Fruit fly (Drosophila melanogaster): ENCODE results near the gene CG33654.

Gene CG33654

DNA sequence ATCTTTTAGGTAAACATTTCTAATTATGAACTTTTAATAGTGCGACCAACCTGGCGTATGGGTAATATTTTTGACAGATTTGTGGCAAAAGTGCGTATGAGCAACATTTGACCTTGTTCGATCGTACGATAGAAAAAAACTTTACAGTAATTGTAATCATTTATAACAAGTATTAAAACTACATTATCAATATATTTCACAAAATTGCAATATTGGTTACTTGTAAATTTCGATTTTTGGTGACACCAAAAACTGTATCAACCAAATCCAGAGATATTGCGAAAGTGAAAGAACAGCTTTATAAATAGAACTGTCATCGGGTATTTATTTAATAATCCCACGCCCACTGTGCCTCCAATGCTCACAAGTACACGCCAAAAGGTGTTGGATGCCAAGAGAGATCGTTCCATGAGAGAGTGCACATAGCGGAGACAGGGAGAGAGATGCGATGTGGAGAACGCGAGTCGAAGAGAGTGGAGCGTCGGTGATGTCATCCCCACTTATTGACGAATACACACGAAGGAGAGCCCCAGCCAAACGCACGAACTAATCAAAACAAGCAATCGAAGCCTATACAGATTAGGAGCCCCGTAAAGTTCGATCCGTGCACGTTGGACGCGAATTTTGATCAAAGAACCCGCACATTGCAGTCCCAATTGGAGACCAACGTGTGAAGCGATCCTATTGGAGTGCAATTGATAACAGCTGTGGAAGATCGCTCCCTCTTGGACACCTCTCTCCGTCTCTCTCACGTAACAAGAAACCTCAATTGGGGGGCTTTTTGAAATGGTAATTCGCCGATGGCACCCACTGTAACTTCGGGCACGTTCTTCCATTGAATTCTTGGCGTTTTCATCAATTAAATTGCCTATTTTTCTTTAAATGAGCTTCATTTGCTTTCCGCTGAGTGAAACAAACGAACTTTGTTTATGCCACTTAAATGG lies 49.6 kb downstream of the CG33654 start:
- TF ChIP-seq lola (GFP tag; optimal IDR thresholded peaks at IDR 0.05) (no peak), tai (GFP tag; optimal IDR thresholded peaks at IDR 0.05) (peak; percentile 92), CrebA (GFP tag; optimal IDR thresholded peaks at IDR 0.05; ENCODE audit: borderline replicate concordance) (peak; percentile 74), CG32264 (GFP tag; optimal IDR thresholded peaks at IDR 0.05) (peak; percentile 82), foxo (GFP tag; optimal IDR thresholded peaks at IDR 0.05) (peak; percentile 76 to 98), ey (GFP tag; optimal IDR thresholded peaks at IDR 0.05) (peak; percentile 96), Rel (GFP tag; optimal IDR thresholded peaks at IDR 0.05) (peak; percentile 69), Rel (tag; optimal IDR thresholded peaks at IDR 0.05) (peak; percentile 74), br (GFP tag; optimal IDR thresholded peaks at IDR 0.05) (peak; percentile 97), psq (GFP tag; optimal IDR thresholded peaks at IDR 0.05) (peak; percentile 95), sv (GFP tag; optimal IDR thresholded peaks at IDR 0.05) (peak; percentile 79), h (GFP tag; optimal IDR thresholded peaks at IDR 0.05) (peak; percentile 95), fru (GFP tag; optimal IDR thresholded peaks at IDR 0.05) (peak; percentile 98), Sp1 (GFP tag; optimal IDR thresholded peaks at IDR 0.05) (peak; percentile 98), N (GFP tag; optimal IDR thresholded peaks at IDR 0.05) (no peak), Dfd (GFP tag; optimal IDR thresholded peaks at IDR 0.05) (no peak), CG9705 (GFP tag; optimal IDR thresholded peaks at IDR 0.05) (peak; percentile 94), Dif (GFP tag; optimal IDR thresholded peaks at IDR 0.05; ENCODE audit: partially characterized antibody) (peak; percentile 98), Jra (GFP tag; optimal IDR thresholded peaks at IDR 0.05) (peak; percentile 96), sage (GFP tag; optimal IDR thresholded peaks at IDR 0.05) (peak; percentile 47), usp (GFP tag; optimal IDR thresholded peaks at IDR 0.05) (peak; percentile 18), rgr (GFP tag; optimal IDR thresholded peaks at IDR 0.05) (peak; percentile 95), Hnf4 (GFP tag; optimal IDR thresholded peaks at IDR 0.05) (peak; percentile 85), Abd-B (GFP tag; optimal IDR thresholded peaks at IDR 0.05) (no peak), OdsH (GFP tag; optimal IDR thresholded peaks at IDR 0.05) (peak; percentile 97), jim (GFP tag; optimal IDR thresholded peaks at IDR 0.05) (no peak), GATAd (GFP tag; optimal IDR thresholded peaks at IDR 0.05) (peak; percentile 54), brk (GFP tag; optimal IDR thresholded peaks at IDR 0.05) (peak; percentile 74), woc (GFP tag; optimal IDR thresholded peaks at IDR 0.05) (peak; percentile 97), HLH106 (tag; optimal IDR thresholded peaks at IDR 0.05) (peak; percentile 96), dmrt93B (GFP tag; optimal IDR thresholded peaks at IDR 0.05) (peak; percentile 97), Hr78 (GFP tag; optimal IDR thresholded peaks at IDR 0.05) (no peak), Mio (GFP tag; optimal IDR thresholded peaks at IDR 0.05) (peak; percentile 64), Myc (optimal IDR thresholded peaks at IDR 0.05) (no peak), pan (optimal IDR thresholded peaks at IDR 0.05) (no peak), Hr83 (GFP tag; optimal IDR thresholded peaks at IDR 0.05; ENCODE audit: poor library complexity, severe bottlenecking) (peak; percentile 65), dl (GFP tag; optimal IDR thresholded peaks at IDR 0.05; ENCODE audit: insufficient read depth in 1 of 2, partially characterized antibody in 2 of 2) (peak; percentile 89 to 97), dsf (GFP tag; optimal IDR thresholded peaks at IDR 0.05; ENCODE audit: borderline replicate concordance) (peak; percentile 74), Vsx2 (GFP tag; optimal IDR thresholded peaks at IDR 0.05; ENCODE audit: partially characterized antibody) (peak; percentile 87)

Data from whole organism, wandering third instar larva.